Fruit fly (Drosophila melanogaster) whole organism, embryonic: Measurements from ENCODE around the gene Agpat1.

ENCODE experiments used
- ATbp ChIP-seq: fragments of 200-800 bp; sonication (Bioruptor generic); optimal IDR thresholded peaks from 2 replicates; lab custom pipeline; 2017; ENCODE audit warnings: missing biosample characterization, mild to moderate bottlenecking, missing genetic modification characterization, missing genetic modification reagents
- CG11085 ChIP-seq: fragments of 200-800 bp; sonication (Bioruptor generic); IDR thresholded peaks from 2 replicates; pipeline ENCODE4 v1.3.6; 2022; ENCODE audit warnings: missing biosample characterization, missing genetic modification characterization
- CG11398 ChIP-seq: fragments of 200-800 bp; sonication (Bioruptor generic); optimal IDR thresholded peaks from 2 replicates; lab custom pipeline; 2016; ENCODE audit warnings: missing biosample characterization, missing genetic modification characterization
- CG11723 ChIP-seq: fragments of 200-800 bp; sonication (Bioruptor generic); optimal IDR thresholded peaks from 2 replicates; lab custom pipeline; 2017; ENCODE audit warnings: missing biosample characterization, mild to moderate bottlenecking, missing genetic modification characterization
- CG12942 ChIP-seq: fragments of 200-800 bp; sonication (Bioruptor generic); optimal IDR thresholded peaks from 3 replicates; lab custom pipeline; 2016; ENCODE audit warnings: missing biosample characterization, missing genetic modification characterization
- CG15479 ChIP-seq: fragments of 200-800 bp; sonication (Bioruptor generic); optimal IDR thresholded peaks from 3 replicates; lab custom pipeline; 2019; ENCODE audit warnings: missing biosample characterization, mild to moderate bottlenecking, missing genetic modification characterization, moderate library complexity
- CG17361 ChIP-seq: fragments of 200-800 bp; sonication (Bioruptor generic); IDR thresholded peaks from 3 replicates; pipeline ENCODE4 v1.3.6; 2022; ENCODE audit warnings: missing biosample characterization, missing genetic modification characterization
- CG17802 ChIP-seq: fragments of 200-800 bp; sonication (Bioruptor generic); optimal IDR thresholded peaks from 2 replicates; lab custom pipeline; 2018; ENCODE audit warnings: missing biosample characterization, mild to moderate bottlenecking, missing genetic modification characterization, moderate library complexity
- CG17829 ChIP-seq: fragments of 200-800 bp; optimal IDR thresholded peaks from 2 replicates; lab custom pipeline; 2019; ENCODE audit warnings: missing biosample characterization, mild to moderate bottlenecking, missing genetic modification characterization, moderate library complexity
- CG17912 ChIP-seq: fragments of 200-800 bp; sonication (Bioruptor generic); optimal IDR thresholded peaks from 2 replicates; lab custom pipeline; 2018; ENCODE audit warnings: missing biosample characterization, mild to moderate bottlenecking, missing genetic modification characterization
- CG18476 ChIP-seq: fragments of 200-800 bp; sonication (Bioruptor generic); optimal IDR thresholded peaks from 2 replicates; lab custom pipeline; 2016; ENCODE audit warnings: missing biosample characterization, mild to moderate bottlenecking, missing genetic modification characterization
- CG2120 ChIP-seq: fragments of 200-800 bp; sonication (Bioruptor generic); optimal IDR thresholded peaks from 3 replicates; lab custom pipeline; 2016; ENCODE audit warnings: missing biosample characterization, missing genetic modification characterization
- CG3163 ChIP-seq: fragments of 200-800 bp; sonication (Bioruptor generic); optimal IDR thresholded peaks from 3 replicates; lab custom pipeline; 2016; ENCODE audit warnings: missing biosample characterization, missing genetic modification characterization
- CG6654 ChIP-seq: fragments of 200-800 bp; sonication (Bioruptor generic); optimal IDR thresholded peaks from 2 replicates; lab custom pipeline; 2017; ENCODE audit warnings: missing biosample characterization, mild to moderate bottlenecking, missing genetic modification characterization
- CG6791 ChIP-seq: fragments of 200-800 bp; sonication (Bioruptor generic); IDR thresholded peaks from 3 replicates; pipeline ENCODE4 v1.3.6; 2022; ENCODE audit warnings: missing biosample characterization, missing genetic modification characterization; ENCODE audit not compliant: partially characterized antibody
- CG7928 ChIP-seq: fragments of 200-800 bp; sonication (Bioruptor generic); optimal IDR thresholded peaks from 2 replicates; lab custom pipeline; 2017; ENCODE audit warnings: missing biosample characterization, mild to moderate bottlenecking, missing genetic modification characterization
- CG8388 ChIP-seq: fragments of 200-800 bp; sonication (Bioruptor generic); optimal IDR thresholded peaks from 2 replicates; lab custom pipeline; 2019; ENCODE audit warnings: missing biosample characterization, mild to moderate bottlenecking, missing genetic modification characterization, moderate library complexity
- CG8765 ChIP-seq: fragments of 200-800 bp; sonication (Bioruptor generic); IDR thresholded peaks from 2 replicates; pipeline ENCODE4 v1.3.6; 2022; ENCODE audit warnings: missing biosample characterization, missing genetic modification characterization
- CG9437 ChIP-seq: fragments of 200-800 bp; sonication (Bioruptor generic); optimal IDR thresholded peaks from 2 replicates; lab custom pipeline; 2018; ENCODE audit warnings: missing biosample characterization, mild to moderate bottlenecking, missing genetic modification characterization
- D19A ChIP-seq: fragments of 200-800 bp; optimal IDR thresholded peaks from 3 replicates; lab custom pipeline; 2019; ENCODE audit warnings: missing biosample characterization, mild to moderate bottlenecking, missing genetic modification characterization, moderate library complexity
- D19B ChIP-seq: fragments of 200-800 bp; sonication (Bioruptor generic); optimal IDR thresholded peaks from 2 replicates; lab custom pipeline; 2017; ENCODE audit warnings: missing biosample characterization, mild to moderate bottlenecking, missing genetic modification characterization
- HLH3B ChIP-seq: fragments of 200-800 bp; sonication (Bioruptor generic); IDR thresholded peaks from 2 replicates; pipeline ENCODE4 v1.3.6; 2022; ENCODE audit warnings: missing biosample characterization, missing genetic modification characterization
- HLHmδ ChIP-seq: fragments of 200-800 bp; sonication (Bioruptor generic); optimal IDR thresholded peaks from 2 replicates; lab custom pipeline; 2018; ENCODE audit warnings: missing biosample characterization, mild to moderate bottlenecking, missing genetic modification characterization, moderate library complexity
- Poxn ChIP-seq: fragments of 200-800 bp; sonication (Bioruptor generic); IDR thresholded peaks from 2 replicates; pipeline ENCODE4 v1.3.6; 2022; ENCODE audit warnings: missing biosample characterization, missing genetic modification characterization
- Ravus ChIP-seq: fragments of 200-800 bp; sonication (Bioruptor generic); IDR thresholded peaks from 2 replicates; pipeline ENCODE4 v1.3.6; 2022; ENCODE audit warnings: missing biosample characterization, missing genetic modification characterization
- Rfx ChIP-seq: fragments of 200-800 bp; sonication (Bioruptor generic); IDR thresholded peaks from 2 replicates; pipeline ENCODE4 v1.3.6; 2022; ENCODE audit warnings: missing biosample characterization, missing genetic modification characterization
- Sry-δ ChIP-seq: fragments of 200-800 bp; sonication (Bioruptor generic); optimal IDR thresholded peaks from 2 replicates; lab custom pipeline; 2016; ENCODE audit warnings: missing biosample characterization, missing genetic modification characterization
- Stat92E ChIP-seq, 3 experiments: fragments of >200 bp in 2 of 3; fragments of 200-800 bp in 1 of 3; sonication (Bioruptor generic) in 1 of 3; optimal IDR thresholded peaks; 2 replicates each; lab custom pipeline; 2017 to 2019; ENCODE audit warnings: missing biosample characterization in 3 of 3, missing genetic modification characterization in 3 of 3, mild to moderate bottlenecking in 1 of 3, moderate library complexity in 1 of 3
- abd-A ChIP-seq: fragments of 200-800 bp; sonication (Bioruptor generic); optimal IDR thresholded peaks from 3 replicates; lab custom pipeline; 2019; ENCODE audit warnings: missing biosample characterization, mild to moderate bottlenecking, missing genetic modification characterization, moderate library complexity
- ac ChIP-seq: fragments of 200-800 bp; sonication (Bioruptor generic); optimal IDR thresholded peaks from 3 replicates; lab custom pipeline; 2017; ENCODE audit warnings: missing biosample characterization, mild to moderate bottlenecking, missing genetic modification characterization
- ase ChIP-seq: fragments of 200-800 bp; sonication (Bioruptor generic); IDR thresholded peaks from 3 replicates; pipeline ENCODE4 v1.3.6; 2022; ENCODE audit warnings: missing biosample characterization, missing genetic modification characterization
- corto ChIP-seq: fragments of 200-800 bp; sonication (Bioruptor generic); optimal IDR thresholded peaks from 2 replicates; lab custom pipeline; 2016; ENCODE audit warnings: missing biosample characterization, mild to moderate bottlenecking, missing genetic modification characterization, moderate library complexity
- crol ChIP-seq: fragments of 200-800 bp; sonication (Bioruptor generic); IDR thresholded peaks from 2 replicates; pipeline ENCODE4 v1.3.6; 2022; ENCODE audit warnings: missing biosample characterization, missing genetic modification characterization
- dm ChIP-seq: fragments of 200-800 bp; sonication (Bioruptor generic); optimal IDR thresholded peaks from 3 replicates; lab custom pipeline; 2016; ENCODE audit warnings: missing biosample characterization, missing genetic modification characterization
- eve ChIP-seq, 2 experiments: fragments of >200 bp; optimal IDR thresholded peaks; 2 replicates each; lab custom pipeline; 2017; ENCODE audit warnings: missing biosample characterization in 2 of 2, missing genetic modification characterization in 2 of 2
- fd102C ChIP-seq: fragments of 200-800 bp; sonication (Bioruptor generic); optimal IDR thresholded peaks from 2 replicates; lab custom pipeline; 2018; ENCODE audit warnings: missing biosample characterization, mild to moderate bottlenecking, missing genetic modification characterization, moderate library complexity
- fd3F ChIP-seq: fragments of 200-800 bp; sonication (Bioruptor generic); optimal IDR thresholded peaks from 2 replicates; lab custom pipeline; 2018; ENCODE audit warnings: missing biosample characterization, mild to moderate bottlenecking, missing genetic modification characterization, moderate library complexity
- fd96Cb ChIP-seq: fragments of 200-800 bp; sonication (Bioruptor generic); optimal IDR thresholded peaks from 2 replicates; lab custom pipeline; 2018; ENCODE audit warnings: missing biosample characterization, mild to moderate bottlenecking, missing genetic modification characterization, moderate library complexity
- hb ChIP-seq: fragments of 200-800 bp; sonication (Bioruptor generic); IDR thresholded peaks from 3 replicates; pipeline ENCODE4 v1.3.6; 2022; ENCODE audit warnings: missing biosample characterization, missing genetic modification characterization; ENCODE audit not compliant: partially characterized antibody
- hbn ChIP-seq: fragments of 200-800 bp; sonication (Bioruptor generic); IDR thresholded peaks from 2 replicates; pipeline ENCODE4 v1.3.6; 2022; ENCODE audit warnings: missing biosample characterization, missing genetic modification characterization; ENCODE audit not compliant: partially characterized antibody
- lilli ChIP-seq: fragments of 200-800 bp; sonication (Bioruptor generic); optimal IDR thresholded peaks from 3 replicates; lab custom pipeline; 2016; ENCODE audit warnings: missing biosample characterization, missing genetic modification characterization
- nmo ChIP-seq: fragments of 200-800 bp; sonication (Bioruptor generic); optimal IDR thresholded peaks from 2 replicates; lab custom pipeline; 2018; ENCODE audit warnings: missing biosample characterization, mild to moderate bottlenecking, missing genetic modification characterization, moderate library complexity
- nom ChIP-seq: fragments of 200-800 bp; sonication (Bioruptor generic); optimal IDR thresholded peaks from 2 replicates; lab custom pipeline; 2017; ENCODE audit warnings: missing biosample characterization, missing genetic modification characterization, mild to moderate bottlenecking, moderate library complexity, missing genetic modification reagents
- pzg ChIP-seq: fragments of 200-800 bp; sonication (Bioruptor generic); optimal IDR thresholded peaks from 3 replicates; lab custom pipeline; 2018; ENCODE audit warnings: missing biosample characterization, mild to moderate bottlenecking, missing genetic modification characterization, moderate library complexity
- ro ChIP-seq: fragments of 200-800 bp; sonication (Bioruptor generic); IDR thresholded peaks from 2 replicates; pipeline ENCODE4 v1.3.6; 2022; ENCODE audit warnings: missing biosample characterization, missing genetic modification characterization
- sc ChIP-seq, 3 experiments: fragments of >200 bp in 2 of 3; fragments of 200-800 bp in 1 of 3; sonication (Bioruptor generic) in 1 of 3; optimal IDR thresholded peaks; 2 replicates in 2 of 3; 3 replicates in 1 of 3; lab custom pipeline; 2017; ENCODE audit warnings: mild to moderate bottlenecking in 1 of 3, missing biosample characterization in 1 of 3, missing genetic modification characterization in 1 of 3, missing genetic modification reagents in 1 of 3
- sim ChIP-seq: fragments of 200-800 bp; sonication (Bioruptor generic); IDR thresholded peaks from 2 replicates; pipeline ENCODE4 v1.3.6; 2022; ENCODE audit warnings: missing biosample characterization, missing genetic modification characterization
- sisA ChIP-seq: fragments of 200-800 bp; sonication (Bioruptor generic); IDR thresholded peaks from 2 replicates; pipeline ENCODE4 v1.3.6; 2022; ENCODE audit warnings: missing biosample characterization, missing genetic modification characterization
- ssp ChIP-seq: fragments of 200-800 bp; sonication (Bioruptor generic); IDR thresholded peaks from 2 replicates; pipeline ENCODE4 v1.3.6; 2022; ENCODE audit warnings: missing biosample characterization, missing genetic modification characterization

The Agpat1 gene

dm6 chrX:12752196-12752595 is 12.9 kb upstream of the Agpat1 start (continued):
- TF ChIP-seq sim (GFP tag; lab: Robert Waterston, UW), result peak; percentile 98
- TF ChIP-seq D19A (tag; lab: Kevin White, UChicago), result peak; percentile 97
- TF ChIP-seq CG17802 (tag; lab: Kevin White, UChicago), result peak; percentile 93
- peak in 1 of 3 experiments; percentile 97 for TF ChIP-seq Stat92E (GFP tag; optimal IDR thresholded peaks at IDR 0.05; lab: Kevin White, UChicago)
- TF ChIP-seq CG7928 (GFP tag; lab: Kevin White, UChicago), result peak; percentile 79
- peak; percentile 99 for TF ChIP-seq nmo
- no peak for TF ChIP-seq CG6791 (GFP tag; lab: Robert Waterston, UW)
- TF ChIP-seq CG8765 (GFP tag; lab: Robert Waterston, UW), result peak; percentile 99
- TF ChIP-seq fd102C (GFP tag; lab: Kevin White, UChicago), result peak; percentile 95
- peak; percentile 99 for TF ChIP-seq HLH3B
- TF ChIP-seq CG17829 (tag; lab: Kevin White, UChicago), result peak; percentile 99
- peak; percentile 93 for TF ChIP-seq CG6654 (GFP tag; lab: Kevin White, UChicago)
- TF ChIP-seq CG15479 (GFP tag; lab: Kevin White, UChicago), result no peak
- TF ChIP-seq eve (GFP tag; optimal IDR thresholded peaks at IDR 0.05; lab: Kevin White, UChicago), result peak; percentile 82 to 99
- TF ChIP-seq CG17361, result peak; percentile 99
- peak; percentile 99 for TF ChIP-seq nom (GFP tag; lab: Kevin White, UChicago)
- TF ChIP-seq CG11723 (GFP tag; lab: Kevin White, UChicago), result peak; percentile 99
- TF ChIP-seq CG17912 (GFP tag; lab: Kevin White, UChicago), result no peak
- TF ChIP-seq dm (GFP tag; lab: Kevin White, UChicago), result peak; percentile 98
- TF ChIP-seq sisA, result peak; percentile 99
- TF ChIP-seq ro, result peak; percentile 97
- TF ChIP-seq CG11398, result peak; percentile 99
- peak; percentile 98 for TF ChIP-seq ATbp
- no peak for TF ChIP-seq sc (optimal IDR thresholded peaks at IDR 0.05; lab: Kevin White, UChicago)
- TF ChIP-seq sc (GFP tag; optimal IDR thresholded peaks at IDR 0.05; lab: Kevin White, UChicago), result peak; percentile 99
- TF ChIP-seq CG18476 (GFP tag; lab: Kevin White, UChicago), result peak; percentile 99
- no peak for TF ChIP-seq hbn
- peak; percentile 99 for TF ChIP-seq CG11085 (GFP tag; lab: Robert Waterston, UW)
- peak; percentile 99 for TF ChIP-seq Rfx (GFP tag; lab: Robert Waterston, UW)
- peak; percentile 98 for TF ChIP-seq CG8388 (GFP tag; lab: Kevin White, UChicago)
- TF ChIP-seq Ravus (GFP tag; lab: Robert Waterston, UW), result peak; percentile 98
- peak; percentile 91 for TF ChIP-seq abd-A (tag; lab: Kevin White, UChicago)
- peak; percentile 94 for TF ChIP-seq CG3163 (GFP tag; lab: Kevin White, UChicago)
- peak; percentile 98 for TF ChIP-seq lilli (GFP tag; lab: Kevin White, UChicago)
- peak; percentile 96 for TF ChIP-seq ac (GFP tag; lab: Kevin White, UChicago)
- TF ChIP-seq corto (GFP tag; lab: Kevin White, UChicago), result peak; percentile 99
- TF ChIP-seq D19B, result peak; percentile 96
- peak; percentile 94 for TF ChIP-seq CG9437 (GFP tag; lab: Kevin White, UChicago)
- peak; percentile 99 for TF ChIP-seq fd96Cb (tag; lab: Kevin White, UChicago)
- peak; percentile 98 for TF ChIP-seq fd3F (GFP tag; lab: Kevin White, UChicago)
- TF ChIP-seq crol (GFP tag; lab: Robert Waterston, UW), result peak; percentile 69; the same call in 1 of the 2 replicates
- TF ChIP-seq Poxn (GFP tag; lab: Robert Waterston, UW), result peak; percentile 90
- TF ChIP-seq HLHmδ, result no peak
- TF ChIP-seq hb, result no peak
- TF ChIP-seq CG2120, result peak; percentile 100
- peak; percentile 84 for TF ChIP-seq Sry-δ (GFP tag; lab: Kevin White, UChicago)
- peak; percentile 99 for TF ChIP-seq CG12942
- TF ChIP-seq pzg (GFP tag; lab: Kevin White, UChicago), result peak; percentile 38
- TF ChIP-seq ssp, result peak; percentile 94
- peak; percentile 98 for TF ChIP-seq ase (GFP tag; lab: Robert Waterston, UW)
